Fruit fly (Drosophila melanogaster): ENCODE measurements around the gene spen.

Gene spen

DNA sequence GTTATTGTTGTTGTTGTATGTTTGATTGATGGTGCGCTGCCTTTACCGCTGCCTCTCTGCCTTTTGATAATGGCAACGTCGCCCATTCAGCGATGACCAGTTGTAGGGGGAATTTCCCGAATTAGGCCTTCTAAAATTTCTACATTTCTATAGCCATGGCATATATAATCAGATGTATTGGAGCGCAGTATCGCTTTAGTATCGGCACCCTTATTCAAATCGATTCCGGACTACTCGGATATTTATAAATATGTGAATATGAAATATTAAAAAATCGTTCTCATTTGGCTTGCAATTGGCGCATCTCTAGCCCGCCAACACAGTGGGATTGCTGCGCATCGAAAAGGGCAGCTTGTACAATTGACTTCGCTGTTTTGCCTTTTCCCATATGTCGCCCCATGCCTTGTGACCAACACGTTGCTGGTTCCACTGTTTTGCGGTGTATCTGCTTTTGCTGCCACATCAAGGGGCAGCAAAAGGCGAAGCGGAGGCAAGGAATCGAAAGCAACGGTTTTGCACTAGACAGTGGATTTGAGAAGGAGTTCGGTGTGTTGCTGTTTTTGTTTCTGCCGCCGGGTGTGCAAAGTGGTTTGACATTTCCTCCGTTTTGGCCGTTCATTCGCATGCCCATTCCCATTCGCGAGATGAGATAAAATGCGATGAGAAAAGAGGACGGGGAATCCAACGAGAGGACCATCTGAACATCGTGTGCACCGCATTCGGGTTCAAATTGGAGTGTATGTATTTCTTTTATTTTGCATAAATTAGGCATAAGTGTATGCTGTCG lies 66.0 kb downstream of the spen start (continued):
- TF ChIP-seq esg (GFP tag; conservative IDR thresholded peaks at IDR 0.05): peak; percentile 31; the same call in 1 of the 2 replicates
- no peak for TF ChIP-seq CG10543 (GFP tag; optimal IDR thresholded peaks at IDR 0.05)
- TF ChIP-seq CG2120 (GFP tag; optimal IDR thresholded peaks at IDR 0.05): peak; percentile 80
- no peak for TF ChIP-seq CG7745 (tag; optimal IDR thresholded peaks at IDR 0.05)
- no peak for TF ChIP-seq Hmx (GFP tag; optimal IDR thresholded peaks at IDR 0.05)
- peak; percentile 7 for TF ChIP-seq YL-1 (GFP tag; optimal IDR thresholded peaks at IDR 0.05)
- no peak; the same call in 2 of the 3 replicates for TF ChIP-seq z (GFP tag; IDR thresholded peaks at IDR 0.05)
- no peak for TF ChIP-seq Abd-B (GFP tag; optimal IDR thresholded peaks at IDR 0.05)
- TF ChIP-seq CG12155 (GFP tag; optimal IDR thresholded peaks at IDR 0.05): peak; percentile 30
- peak; percentile 85 for TF ChIP-seq nom (GFP tag; optimal IDR thresholded peaks at IDR 0.05)
- peak; percentile 70 for TF ChIP-seq Xrp1 (GFP tag; IDR thresholded peaks at IDR 0.05)
- no peak for TF ChIP-seq Kr (GFP tag; optimal IDR thresholded peaks at IDR 0.05)
- peak; percentile 12 for TF ChIP-seq kni (GFP tag; optimal IDR thresholded peaks at IDR 0.05)
- TF ChIP-seq CG13624 (GFP tag; optimal IDR thresholded peaks at IDR 0.05): peak; percentile 32
- TF ChIP-seq Oaz (GFP tag; IDR thresholded peaks at IDR 0.05): no peak
- peak; percentile 47 for TF ChIP-seq Hsf (GFP tag; optimal IDR thresholded peaks at IDR 0.05)
- TF ChIP-seq nerfin-1 (tag; optimal IDR thresholded peaks at IDR 0.05): peak; percentile 17
- TF ChIP-seq cas (GFP tag; IDR thresholded peaks at IDR 0.05): no peak
- TF ChIP-seq ranshi (GFP tag; IDR thresholded peaks at IDR 0.05): no peak; the same call in 1 of the 2 replicates
- TF ChIP-seq CG6813 (GFP tag; optimal IDR thresholded peaks at IDR 0.05): peak; percentile 42
- TF ChIP-seq fd64A (GFP tag; optimal IDR thresholded peaks at IDR 0.05): no peak
- no peak for TF ChIP-seq Side (GFP tag; optimal IDR thresholded peaks at IDR 0.05)
- peak; percentile 63 to 67 for TF ChIP-seq dpn (GFP tag; optimal IDR thresholded peaks at IDR 0.05)
- TF ChIP-seq odd (GFP tag; optimal IDR thresholded peaks at IDR 0.05): peak; percentile 58
- peak; percentile 18 for TF ChIP-seq CTCF (GFP tag; optimal IDR thresholded peaks at IDR 0.05)
- peak; percentile 58; the same call in 1 of the 3 replicates for TF ChIP-seq ken (GFP tag; IDR thresholded peaks at IDR 0.05)
- peak; percentile 37 for TF ChIP-seq CG1792 (GFP tag; optimal IDR thresholded peaks at IDR 0.05)

DNA sequence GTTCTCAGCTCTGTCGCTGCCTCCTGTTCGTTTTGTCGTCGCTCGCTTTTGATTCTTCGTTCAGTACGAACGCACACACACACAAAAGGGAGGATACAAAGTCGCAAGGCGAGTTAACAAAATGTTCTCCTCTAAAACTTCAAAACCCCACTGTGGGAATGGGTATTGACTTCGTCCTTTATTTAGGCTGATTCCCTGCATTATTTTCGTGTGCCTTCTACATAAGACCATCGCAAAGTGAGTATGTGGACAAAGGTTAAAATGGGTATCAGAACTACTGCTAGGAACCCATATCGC lies 66.5 kb downstream of the spen start:
- TF ChIP-seq HLH4C (GFP tag; IDR thresholded peaks at IDR 0.05; ENCODE audit: partially characterized antibody): 0 out of 3 replicates have a peak, but pooled peaks have one; percentile 4
- TF ChIP-seq Fer2 (tag; optimal IDR thresholded peaks at IDR 0.05): no peak

DNA sequence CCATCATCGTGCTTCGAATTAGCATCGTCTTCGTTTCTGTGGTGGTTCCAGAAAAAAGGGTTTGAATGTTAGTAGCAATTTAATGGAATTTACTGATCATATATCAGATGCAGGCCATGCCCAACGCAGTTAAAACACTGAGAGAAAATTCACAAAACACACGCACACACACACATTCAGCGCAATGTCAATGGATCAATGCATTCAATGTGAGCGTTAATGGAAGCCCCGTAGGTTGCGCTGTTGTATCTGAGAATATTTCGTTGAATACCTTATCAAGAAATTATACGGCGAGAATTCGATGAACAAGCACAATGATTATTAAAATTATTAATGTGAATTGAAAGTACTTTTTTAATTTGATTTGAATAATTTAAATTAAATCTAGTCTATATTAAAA lies 69.4 kb downstream of the spen start:
- TF ChIP-seq Bdp1 (GFP tag; optimal IDR thresholded peaks at IDR 0.05) (no peak), Ets65A (GFP tag) (peak; percentile 15)

DNA sequence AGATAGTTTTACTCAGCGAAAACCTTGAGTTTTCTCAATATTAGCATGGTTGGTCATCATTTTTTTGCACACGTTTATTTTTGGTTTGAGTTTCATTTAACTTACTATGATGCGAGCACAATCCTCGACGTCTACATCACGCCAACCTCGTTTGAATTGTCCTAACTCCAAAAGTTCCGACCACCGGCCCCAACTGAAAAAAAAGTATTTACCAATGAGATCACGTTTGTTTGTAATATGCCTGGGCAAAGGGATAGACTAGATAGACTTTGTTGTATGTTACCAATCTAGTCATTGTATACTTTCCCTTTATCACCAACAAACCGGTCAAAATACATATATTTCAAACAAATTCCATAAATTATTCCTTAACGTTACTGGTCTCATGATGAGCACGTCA lies 73.4 kb downstream of the spen start, which contains the start of gene CG13693:
CG13693 (plus strand) TSS at position 301 of the 400 bp plus-strand sequence.
- TF ChIP-seq YL-1 (GFP tag; optimal IDR thresholded peaks at IDR 0.05) (no peak), CG10959 (GFP tag; IDR thresholded peaks at IDR 0.05) (no peak), Mes4 (GFP tag; optimal IDR thresholded peaks at IDR 0.05) (no peak), sim (GFP tag; IDR thresholded peaks at IDR 0.05) (no peak), lmd (GFP tag; IDR thresholded peaks at IDR 0.05) (no peak)
